Worm (Caenorhabditis elegans): ENCODE results near the gene spp-13.
A peak's percentile ranks its signal among the peaks of the same experiment; 100 is the strongest.

The spp-13 gene

DNA sequence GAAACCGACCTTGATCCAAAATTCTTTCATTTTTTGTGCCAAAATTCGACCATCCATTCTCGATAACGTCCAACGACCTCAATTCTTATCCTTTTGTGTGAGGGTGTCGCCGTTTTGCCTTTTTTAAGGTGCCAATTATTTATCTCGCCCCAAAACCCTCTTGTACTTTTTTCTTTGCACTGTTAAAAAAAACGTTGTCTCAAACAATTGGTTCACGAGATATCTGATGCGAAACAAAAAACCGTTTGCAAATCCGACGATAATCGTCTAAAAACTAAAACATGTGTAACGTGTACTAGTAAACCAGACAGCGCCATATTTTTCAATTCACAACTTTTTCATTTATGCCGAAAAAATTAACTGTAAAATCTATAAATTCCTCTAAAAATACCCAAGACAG is 39.0 kb upstream of the spp-13 start, which contains the start of gene F16F9.3 (continued):
- TF ChIP-seq pqm-1 (tag; optimal IDR thresholded peaks at IDR 0.05): no peak

DNA sequence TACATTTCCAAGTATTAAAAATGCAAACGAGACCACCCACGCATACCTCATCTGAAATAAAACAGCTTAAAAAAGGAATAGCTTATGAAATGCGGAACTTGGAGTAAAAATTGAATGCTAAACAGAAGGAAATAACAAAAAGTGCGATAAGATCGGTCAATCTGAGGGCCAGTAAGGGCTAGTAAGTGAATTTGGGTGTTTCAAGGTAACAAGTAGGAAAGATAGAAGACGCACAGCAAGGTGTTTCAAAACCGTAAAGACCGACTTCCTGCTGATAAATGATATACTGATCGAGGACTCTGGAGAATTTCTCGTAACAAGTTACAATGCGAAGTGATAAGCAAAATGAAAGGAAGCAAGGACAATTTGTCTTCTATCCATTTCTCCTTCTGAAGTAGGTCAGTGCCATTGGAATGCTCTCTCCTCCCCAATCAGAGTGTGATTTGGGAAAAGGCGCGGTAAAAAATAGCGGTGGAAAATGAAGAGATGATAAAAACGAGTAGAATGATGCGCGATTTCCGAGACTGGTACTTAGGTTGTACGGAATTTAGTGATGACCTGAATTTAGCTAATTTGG is 37.4 kb upstream of the spp-13 start, which contains the start of gene dpy-6:
Gene dpy-6 (minus strand): TSS at position 51 of the 577 bp plus-strand sequence.
- TF ChIP-seq unc-62 (GFP tag; optimal IDR thresholded peaks at IDR 0.05 in 1 of 2) (peak in 1 of 2 experiments; percentile 29), unc-62 (tag; optimal IDR thresholded peaks at IDR 0.05) (no peak), R02D3.7 (tag; optimal IDR thresholded peaks at IDR 0.05) (no peak), nhr-28 (tag; optimal IDR thresholded peaks at IDR 0.05) (peak; percentile 8)

DNA sequence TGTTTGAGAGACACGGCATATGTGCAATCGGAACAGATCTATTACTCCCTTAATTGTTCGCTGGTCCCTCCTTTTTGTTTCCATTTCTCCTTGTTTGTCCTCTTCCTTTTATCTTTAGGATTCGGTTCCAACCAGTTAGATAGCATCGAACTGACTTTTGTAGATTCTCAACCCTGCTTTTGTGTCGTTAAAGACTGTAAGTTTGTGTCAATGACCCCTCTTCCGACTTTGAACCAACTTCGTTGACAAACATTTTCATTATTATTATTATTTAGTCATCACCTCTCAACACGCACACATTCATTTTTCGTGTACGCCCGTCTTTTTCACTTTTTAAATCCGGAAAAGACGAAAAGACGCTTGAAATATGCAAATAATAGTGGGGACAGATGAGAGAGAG is 27.8 kb upstream of the spp-13 start, which contains the start of gene F16F9.1:
Gene F16F9.1 (plus strand): TSS at position 301 of the 400 bp plus-strand sequence.
- TF ChIP-seq unc-62 (GFP tag; optimal IDR thresholded peaks at IDR 0.05 in 1 of 2): peak in 1 of 2 experiments; percentile 57
- no peak for TF ChIP-seq unc-62 (tag; optimal IDR thresholded peaks at IDR 0.05)
- no peak for TF ChIP-seq zip-2 (tag; optimal IDR thresholded peaks at IDR 0.05)
- no peak for TF ChIP-seq ZK546.5 (tag; optimal IDR thresholded peaks at IDR 0.05)

DNA sequence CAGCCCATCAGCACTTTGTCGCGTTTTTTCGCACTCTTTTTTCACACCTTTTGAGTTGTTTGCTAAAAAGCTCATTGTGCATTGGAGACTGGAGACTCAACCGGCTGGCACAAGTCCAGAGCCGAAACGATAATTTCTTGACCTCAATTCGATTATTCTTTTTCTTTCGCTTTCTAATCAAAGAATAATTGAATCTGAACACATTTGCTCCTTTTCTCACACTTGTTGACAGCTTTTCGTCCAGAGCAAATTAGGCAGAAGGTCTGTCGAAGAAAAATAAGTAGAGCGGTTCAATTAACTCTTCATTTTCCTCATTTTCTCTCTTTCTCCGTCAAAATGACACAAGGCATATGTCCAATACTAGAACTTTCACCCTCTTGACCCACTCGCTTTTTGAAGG is 26.6 kb upstream of the spp-13 start:
- TF ChIP-seq unc-62 (GFP tag; optimal IDR thresholded peaks at IDR 0.05 in 1 of 2): peak in 1 of 2 experiments; percentile 63
- no peak for TF ChIP-seq unc-62 (tag; optimal IDR thresholded peaks at IDR 0.05)
- no peak for TF ChIP-seq ceh-82 (tag; optimal IDR thresholded peaks at IDR 0.05)

DNA sequence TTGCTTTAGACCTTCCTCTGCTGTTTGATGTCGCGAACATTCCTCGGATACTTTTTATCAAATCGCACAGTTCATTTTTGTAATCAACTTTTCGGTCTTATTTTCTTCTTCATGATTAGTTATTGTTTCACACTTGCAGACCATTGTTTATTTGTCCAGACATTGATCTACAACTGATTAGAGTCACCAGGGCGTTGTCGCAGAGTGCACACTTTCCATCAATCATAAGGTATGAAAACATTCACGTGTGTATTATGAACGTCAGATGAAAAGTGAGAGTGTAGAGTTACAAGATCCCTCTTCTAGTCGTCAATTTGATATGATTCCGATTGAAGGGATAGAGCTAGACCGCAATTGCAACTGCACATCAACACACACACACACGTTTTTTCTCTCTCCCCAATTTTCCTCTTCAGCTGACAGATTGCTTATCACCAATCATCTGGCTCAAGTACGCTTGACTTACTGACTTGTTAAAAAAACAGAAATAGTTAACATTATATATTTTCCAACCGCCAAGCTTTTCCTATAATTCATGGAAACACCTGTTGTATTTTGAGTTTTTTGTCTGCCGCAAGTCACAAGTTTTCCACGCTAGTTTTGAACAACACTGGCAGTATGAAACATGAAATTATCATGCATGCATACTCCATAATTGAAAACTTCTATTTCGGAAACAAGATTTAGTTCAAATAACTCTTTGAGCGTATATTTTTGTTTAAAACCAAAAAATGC is 21.8 kb upstream of the spp-13 start:
- TF ChIP-seq aha-1 (tag) (peak; percentile 23), fkh-10 (GFP tag; optimal IDR thresholded peaks at IDR 0.05) (no peak), mxl-3 (GFP tag; optimal IDR thresholded peaks at IDR 0.05) (peak; percentile 14), nhr-48 (tag; optimal IDR thresholded peaks at IDR 0.05) (peak; percentile 45), php-3 (GFP tag; IDR thresholded peaks at IDR 0.05) (0 out of 2 replicates have a peak, but pooled peaks have one; percentile 37), dve-1 (tag; optimal IDR thresholded peaks at IDR 0.05; ENCODE audit: insufficient read depth) (peak; percentile 53), dmd-6 (GFP tag; IDR thresholded peaks at IDR 0.05) (peak; percentile 75), ZK337.2 (GFP tag; IDR thresholded peaks at IDR 0.05) (no peak), mep-1 (tag; optimal IDR thresholded peaks at IDR 0.05) (no peak), mdl-1 (tag; optimal IDR thresholded peaks at IDR 0.05) (peak in 1 of 2 experiments; percentile 13), nhr-28 (tag; optimal IDR thresholded peaks at IDR 0.05) (peak; percentile 47), tra-1 (GFP tag; IDR thresholded peaks at IDR 0.05) (0 out of 2 replicates have a peak, but pooled peaks have one; percentile 40), hlh-30 (tag; optimal IDR thresholded peaks at IDR 0.05; ENCODE audit: insufficient read depth) (peak; percentile 72), mxl-2 (GFP tag; conservative IDR thresholded peaks at IDR 0.05) (no peak), daf-16 (GFP tag; optimal IDR thresholded peaks at IDR 0.05) (peak in 1 of 2 experiments; percentile 69), daf-16 (tag; optimal IDR thresholded peaks at IDR 0.05) (peak; percentile 61), hlh-11 (tag; optimal IDR thresholded peaks at IDR 0.05) (peak; percentile 75), T20F7.1 (GFP tag; optimal IDR thresholded peaks at IDR 0.05) (no peak)

DNA sequence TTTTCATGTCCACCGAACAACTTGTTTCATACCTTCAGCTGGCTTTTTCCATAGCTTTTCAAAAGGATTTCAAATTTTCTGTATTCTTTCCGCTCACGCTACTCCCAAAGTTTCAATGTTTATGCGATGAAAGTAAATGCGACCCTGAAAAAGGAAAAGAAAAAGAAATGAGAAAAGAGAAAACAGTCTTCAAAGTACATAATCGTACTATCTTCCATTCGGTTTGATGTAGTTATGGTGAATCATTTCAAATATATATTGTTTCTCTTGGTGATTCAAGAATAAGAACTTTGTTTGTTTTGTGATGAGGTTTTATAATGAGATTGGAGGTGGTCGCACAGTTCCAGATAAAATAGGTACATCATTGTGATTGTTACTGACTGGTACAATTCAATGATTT is 20.4 kb upstream of the spp-13 start:
- TF ChIP-seq T26A8.4 (GFP tag; IDR thresholded peaks at IDR 0.05) (no peak), dve-1 (tag; optimal IDR thresholded peaks at IDR 0.05; ENCODE audit: insufficient read depth) (peak; percentile 18), unc-62 (GFP tag; optimal IDR thresholded peaks at IDR 0.05 in 1 of 2) (peak in 1 of 2 experiments; percentile 77), unc-62 (tag; optimal IDR thresholded peaks at IDR 0.05) (no peak), nhr-41 (GFP tag; IDR thresholded peaks at IDR 0.05) (no peak), R02D3.7 (tag; optimal IDR thresholded peaks at IDR 0.05) (no peak), nhr-77 (tag; optimal IDR thresholded peaks at IDR 0.05) (no peak)

Measured in whole organism, L4 larva.